Fruit fly (Drosophila melanogaster) whole organism, embryonic: Measurements from ENCODE around the gene pnt.

Source experiments
- B-H1 ChIP-seq: fragments of 200-800 bp; sonication (Bioruptor generic); IDR thresholded peaks from 3 replicates; pipeline ENCODE4 v1.3.6; 2022; ENCODE audit warnings: missing biosample characterization, missing genetic modification characterization
- Bdp1 ChIP-seq: fragments of 200-800 bp; sonication (Bioruptor generic); optimal IDR thresholded peaks from 3 replicates; lab custom pipeline; 2016; ENCODE audit warnings: missing biosample characterization, missing genetic modification characterization
- CG10543 ChIP-seq: fragments of 200-800 bp; sonication (Bioruptor generic); optimal IDR thresholded peaks from 3 replicates; lab custom pipeline; 2017; ENCODE audit warnings: missing biosample characterization, mild to moderate bottlenecking, missing genetic modification characterization, moderate library complexity
- CG10979 ChIP-seq: fragments of 200-800 bp; sonication (Bioruptor generic); optimal IDR thresholded peaks from 2 replicates; lab custom pipeline; 2018; ENCODE audit warnings: missing biosample characterization, mild to moderate bottlenecking, missing genetic modification characterization, moderate library complexity
- CG11456 ChIP-seq: fragments of 200-800 bp; sonication (Bioruptor generic); IDR thresholded peaks from 3 replicates; pipeline ENCODE4 v1.3.6; 2022; ENCODE audit warnings: missing biosample characterization, missing genetic modification characterization
- CG12104 ChIP-seq: fragments of 200-800 bp; sonication (Bioruptor generic); optimal IDR thresholded peaks from 3 replicates; lab custom pipeline; 2016; ENCODE audit warnings: missing biosample characterization, missing genetic modification characterization
- CG1233 ChIP-seq: fragments of 200-800 bp; sonication (Bioruptor generic); optimal IDR thresholded peaks from 4 replicates; lab custom pipeline; 2018; ENCODE audit warnings: missing biosample characterization, mild to moderate bottlenecking, missing genetic modification characterization
- CG13624 ChIP-seq: fragments of 200-800 bp; sonication (Bioruptor generic); optimal IDR thresholded peaks from 2 replicates; lab custom pipeline; 2016; ENCODE audit warnings: missing biosample characterization, missing genetic modification characterization
- CG14441 ChIP-seq: fragments of 200-800 bp; sonication (Bioruptor generic); IDR thresholded peaks from 2 replicates; pipeline ENCODE4 v1.3.6; 2022; ENCODE audit warnings: missing biosample characterization, missing genetic modification characterization
- CG14860 ChIP-seq: fragments of 200-800 bp; sonication (Bioruptor generic); IDR thresholded peaks from 3 replicates; pipeline ENCODE4 v1.3.6; 2022; ENCODE audit warnings: missing biosample characterization, missing genetic modification characterization; ENCODE audit not compliant: partially characterized antibody
- CG16815 ChIP-seq: fragments of 200-800 bp; sonication (Bioruptor generic); optimal IDR thresholded peaks from 3 replicates; lab custom pipeline; 2017; ENCODE audit warnings: missing biosample characterization, mild to moderate bottlenecking, missing genetic modification characterization
- CG2889 ChIP-seq: fragments of 200-800 bp; sonication (Bioruptor generic); IDR thresholded peaks from 3 replicates; pipeline ENCODE4 v1.3.6; 2022; ENCODE audit warnings: missing biosample characterization, missing genetic modification characterization
- CG30431 ChIP-seq: fragments of 200-800 bp; sonication (Bioruptor generic); optimal IDR thresholded peaks from 2 replicates; lab custom pipeline; 2017; ENCODE audit warnings: missing biosample characterization, missing genetic modification characterization
- CG3065 ChIP-seq: fragments of 200-800 bp; sonication (Bioruptor generic); optimal IDR thresholded peaks from 2 replicates; lab custom pipeline; 2016; ENCODE audit warnings: missing biosample characterization, missing genetic modification characterization
- CG31441 ChIP-seq: fragments of 200-800 bp; sonication (Bioruptor generic); IDR thresholded peaks from 2 replicates; pipeline ENCODE4 v1.3.6; 2022; ENCODE audit warnings: missing biosample characterization, missing genetic modification characterization
- CG4328 ChIP-seq: fragments of 200-800 bp; sonication (Bioruptor generic); optimal IDR thresholded peaks from 3 replicates; lab custom pipeline; 2017; ENCODE audit warnings: missing biosample characterization, missing genetic modification reagents, missing genetic modification characterization
- CG4404 ChIP-seq: fragments of 200-800 bp; sonication (Bioruptor generic); IDR thresholded peaks from 2 replicates; pipeline ENCODE4 v1.3.6; 2022; ENCODE audit warnings: missing biosample characterization, missing genetic modification characterization
- CG7271 ChIP-seq: fragments of 200-800 bp; sonication (Bioruptor generic); optimal IDR thresholded peaks from 2 replicates; lab custom pipeline; 2018; ENCODE audit warnings: missing biosample characterization, mild to moderate bottlenecking, missing genetic modification characterization, moderate library complexity
- CG8388 ChIP-seq: fragments of 200-800 bp; sonication (Bioruptor generic); optimal IDR thresholded peaks from 2 replicates; lab custom pipeline; 2019; ENCODE audit warnings: missing biosample characterization, mild to moderate bottlenecking, missing genetic modification characterization, moderate library complexity
- CoRest ChIP-seq: fragments of 200-800 bp; sonication (Bioruptor generic); optimal IDR thresholded peaks from 3 replicates; lab custom pipeline; 2018; ENCODE audit warnings: missing biosample characterization, mild to moderate bottlenecking, missing genetic modification characterization, moderate library complexity
- D19B ChIP-seq: fragments of 200-800 bp; sonication (Bioruptor generic); optimal IDR thresholded peaks from 2 replicates; lab custom pipeline; 2017; ENCODE audit warnings: missing biosample characterization, mild to moderate bottlenecking, missing genetic modification characterization
- Dbx ChIP-seq: fragments of 200-800 bp; sonication (Bioruptor generic); IDR thresholded peaks from 3 replicates; pipeline ENCODE4 v1.3.6; 2022; ENCODE audit warnings: missing biosample characterization, missing genetic modification characterization
- Elba2 ChIP-seq: fragments of 200-800 bp; sonication (Bioruptor generic); optimal IDR thresholded peaks from 3 replicates; lab custom pipeline; 2016; ENCODE audit warnings: missing biosample characterization, missing genetic modification characterization
- Fer1 ChIP-seq: fragments of 200-800 bp; sonication (Bioruptor generic); optimal IDR thresholded peaks from 2 replicates; lab custom pipeline; 2017; ENCODE audit warnings: missing biosample characterization, mild to moderate bottlenecking, missing genetic modification characterization
- Fer2 ChIP-seq: fragments of 200-800 bp; sonication (Bioruptor generic); optimal IDR thresholded peaks from 2 replicates; lab custom pipeline; 2018; ENCODE audit warnings: missing biosample characterization, mild to moderate bottlenecking, missing genetic modification characterization, moderate library complexity
- Hmx ChIP-seq: fragments of 200-800 bp; sonication (Bioruptor generic); optimal IDR thresholded peaks from 2 replicates; lab custom pipeline; 2016; ENCODE audit warnings: missing biosample characterization, missing genetic modification characterization
- Lhr ChIP-seq: fragments of 200-800 bp; sonication (Bioruptor generic); optimal IDR thresholded peaks from 3 replicates; lab custom pipeline; 2017; ENCODE audit warnings: mild to moderate bottlenecking, missing biosample characterization, missing genetic modification reagents, missing genetic modification characterization
- Mes4 ChIP-seq: fragments of 200-800 bp; sonication (Bioruptor generic); optimal IDR thresholded peaks from 2 replicates; lab custom pipeline; 2016; ENCODE audit warnings: missing biosample characterization, missing genetic modification characterization
- NC2β ChIP-seq: fragments of 200-800 bp; sonication (Bioruptor generic); optimal IDR thresholded peaks from 2 replicates; lab custom pipeline; 2016; ENCODE audit warnings: missing biosample characterization, missing genetic modification characterization
- NFAT ChIP-seq: fragments of 200-800 bp; sonication (Bioruptor generic); IDR thresholded peaks from 2 replicates; pipeline ENCODE4 v1.3.6; 2022; ENCODE audit warnings: missing biosample characterization, missing genetic modification characterization
- Nf-YA ChIP-seq: fragments of 200-800 bp; sonication (Bioruptor generic); IDR thresholded peaks from 2 replicates; pipeline ENCODE4 v1.3.6; 2022; ENCODE audit warnings: missing biosample characterization, missing genetic modification characterization
- NfI ChIP-seq: fragments of 200-800 bp; sonication (Bioruptor generic); optimal IDR thresholded peaks from 3 replicates; lab custom pipeline; 2018; ENCODE audit warnings: missing biosample characterization, mild to moderate bottlenecking, missing genetic modification characterization, moderate library complexity
- Sin3A ChIP-seq: fragments of >200 bp; optimal IDR thresholded peaks from 2 replicates; lab custom pipeline; 2018
- Tbp ChIP-seq: fragments of >200 bp; optimal IDR thresholded peaks from 2 replicates; lab custom pipeline; 2018; ENCODE audit warnings: missing biosample characterization, missing genetic modification characterization
- abd-A ChIP-seq: fragments of 200-800 bp; sonication (Bioruptor generic); optimal IDR thresholded peaks from 3 replicates; lab custom pipeline; 2019; ENCODE audit warnings: missing biosample characterization, mild to moderate bottlenecking, missing genetic modification characterization, moderate library complexity
- al ChIP-seq: fragments of 200-800 bp; sonication (Bioruptor generic); IDR thresholded peaks from 2 replicates; pipeline ENCODE4 v1.3.6; 2022; ENCODE audit warnings: missing biosample characterization, missing genetic modification characterization
- ap ChIP-seq: fragments of 200-800 bp; sonication (Bioruptor generic); IDR thresholded peaks from 2 replicates; pipeline ENCODE4 v1.3.6; 2022; ENCODE audit warnings: missing biosample characterization, missing genetic modification characterization
- ato ChIP-seq: fragments of 200-800 bp; sonication (Bioruptor generic); IDR thresholded peaks from 2 replicates; pipeline ENCODE4 v1.3.6; 2022; ENCODE audit warnings: missing biosample characterization, missing genetic modification characterization; ENCODE audit not compliant: partially characterized antibody
- az2 ChIP-seq: fragments of 200-800 bp; sonication (Bioruptor generic); optimal IDR thresholded peaks from 3 replicates; lab custom pipeline; 2016; ENCODE audit warnings: missing biosample characterization, missing genetic modification characterization
- bsh ChIP-seq, 2 experiments: fragments of 200-800 bp; sonication (Bioruptor generic); optimal IDR thresholded peaks; 2 replicates each; lab custom pipeline; 2017 to 2018; ENCODE audit warnings: mild to moderate bottlenecking in 2 of 2, missing biosample characterization in 2 of 2, missing genetic modification characterization in 2 of 2, moderate library complexity in 1 of 2
- caup ChIP-seq: fragments of 200-800 bp; sonication (Bioruptor generic); optimal IDR thresholded peaks from 3 replicates; lab custom pipeline; 2017; ENCODE audit warnings: missing biosample characterization, mild to moderate bottlenecking, missing genetic modification characterization, moderate library complexity; ENCODE audit not compliant: severe bottlenecking
- crc ChIP-seq: fragments of 200-800 bp; sonication (Bioruptor generic); optimal IDR thresholded peaks from 2 replicates; lab custom pipeline; 2016; ENCODE audit warnings: missing biosample characterization, missing genetic modification characterization
- esg ChIP-seq: fragments of 200-800 bp; sonication (Bioruptor generic); conservative IDR thresholded peaks from 2 replicates; pipeline ENCODE4 v1.3.6; 2022; ENCODE audit warnings: missing biosample characterization, missing genetic modification characterization
- gfzf ChIP-seq: fragments of 200-800 bp; sonication (Bioruptor generic); optimal IDR thresholded peaks from 2 replicates; lab custom pipeline; 2016; ENCODE audit warnings: missing biosample characterization, mild to moderate bottlenecking, missing genetic modification characterization, moderate library complexity
- knrl ChIP-seq: fragments of 200-800 bp; sonication (Bioruptor generic); IDR thresholded peaks from 3 replicates; pipeline ENCODE4 v1.3.6; 2022; ENCODE audit warnings: missing biosample characterization, missing genetic modification characterization; ENCODE audit not compliant: partially characterized antibody
- nmo ChIP-seq: fragments of 200-800 bp; sonication (Bioruptor generic); optimal IDR thresholded peaks from 2 replicates; lab custom pipeline; 2018; ENCODE audit warnings: missing biosample characterization, mild to moderate bottlenecking, missing genetic modification characterization, moderate library complexity
- pfk ChIP-seq: fragments of 200-800 bp; sonication (Bioruptor generic); optimal IDR thresholded peaks from 2 replicates; lab custom pipeline; 2018; ENCODE audit warnings: missing biosample characterization, mild to moderate bottlenecking, missing genetic modification characterization, moderate library complexity
- shn ChIP-seq: fragments of 200-800 bp; sonication (Bioruptor generic); optimal IDR thresholded peaks from 3 replicates; lab custom pipeline; 2016; ENCODE audit warnings: missing biosample characterization, missing genetic modification characterization
- slp2 ChIP-seq: fragments of 200-800 bp; sonication (Bioruptor generic); optimal IDR thresholded peaks from 2 replicates; lab custom pipeline; 2016; ENCODE audit warnings: missing biosample characterization, missing genetic modification characterization
- stwl ChIP-seq: fragments of 200-800 bp; sonication (Bioruptor generic); optimal IDR thresholded peaks from 3 replicates; lab custom pipeline; 2018; ENCODE audit warnings: missing biosample characterization, mild to moderate bottlenecking, missing genetic modification characterization, moderate library complexity
- z ChIP-seq: fragments of 200-800 bp; sonication (Bioruptor generic); IDR thresholded peaks from 3 replicates; pipeline ENCODE4 v1.3.6; 2022; ENCODE audit warnings: missing biosample characterization, missing genetic modification characterization

pnt gene

dm6 chr3R:23331280-23331679 is 14.7 kb downstream of the pnt start (continued):
- TF ChIP-seq CoRest (tag; lab: Kevin White, UChicago) (peak; percentile 13), Hmx (GFP tag; lab: Kevin White, UChicago) (no peak), pfk (peak; percentile 20), Mes4 (GFP tag; lab: Kevin White, UChicago) (peak; percentile 15), NC2β (GFP tag; lab: Kevin White, UChicago) (peak; percentile 32), CG14860 (no peak), caup (GFP tag; lab: Kevin White, UChicago) (peak; percentile 73), CG3065 (GFP tag; lab: Kevin White, UChicago) (peak; percentile 10), CG4328 (peak; percentile 48), Sin3A (lab: Kevin White, UChicago) (no peak), B-H1 (GFP tag; lab: Robert Waterston, UW) (no peak; the same call in 2 of the 3 replicates), CG31441 (peak; percentile 72), CG10543 (GFP tag; lab: Kevin White, UChicago) (peak; percentile 24), z (no peak), slp2 (GFP tag; lab: Kevin White, UChicago) (no peak), NFAT (GFP tag; lab: Robert Waterston, UW) (peak; percentile 17; the same call in 1 of the 2 replicates), Dbx (GFP tag; lab: Robert Waterston, UW) (no peak), CG10979 (tag; lab: Kevin White, UChicago) (peak; percentile 63), crc (GFP tag; lab: Kevin White, UChicago) (no peak), CG2889 (GFP tag; lab: Robert Waterston, UW) (no peak), CG7271 (peak; percentile 37), Elba2 (GFP tag; lab: Kevin White, UChicago) (no peak), CG16815 (GFP tag; lab: Kevin White, UChicago) (no peak), nmo (GFP tag; lab: Kevin White, UChicago) (peak; percentile 31), stwl (tag; lab: Kevin White, UChicago) (peak; percentile 73), Bdp1 (GFP tag; lab: Kevin White, UChicago) (no peak), CG1233 (GFP tag; lab: Kevin White, UChicago) (peak; percentile 68), Lhr (peak; percentile 57), CG12104 (peak; percentile 79), gfzf (GFP tag; lab: Kevin White, UChicago) (no peak), CG13624 (GFP tag; lab: Kevin White, UChicago) (peak; percentile 37), CG4404 (GFP tag; lab: Robert Waterston, UW) (no peak), shn (GFP tag; lab: Kevin White, UChicago) (peak; percentile 47), Fer1 (GFP tag; lab: Kevin White, UChicago) (peak; percentile 72), NfI (GFP tag; lab: Kevin White, UChicago) (peak; percentile 77), Tbp (GFP tag; lab: Kevin White, UChicago) (no peak), az2 (peak; percentile 55), ato (GFP tag; lab: Robert Waterston, UW) (no peak), al (GFP tag; lab: Robert Waterston, UW) (no peak), knrl (no peak), CG30431 (GFP tag; lab: Kevin White, UChicago) (no peak), D19B (GFP tag; lab: Kevin White, UChicago) (no peak), bsh (GFP tag; optimal IDR thresholded peaks at IDR 0.05; lab: Kevin White, UChicago) (peak in 1 of 2 experiments; percentile 61), Fer2 (tag; lab: Kevin White, UChicago) (no peak), abd-A (tag; lab: Kevin White, UChicago) (no peak), CG11456 (GFP tag; lab: Robert Waterston, UW) (peak; percentile 65; the same call in 1 of the 3 replicates), CG8388 (peak; percentile 11), esg (no peak), ap (GFP tag; lab: Robert Waterston, UW) (0 out of 2 replicates have a peak, but pooled peaks have one; percentile 13), CG14441 (GFP tag; lab: Robert Waterston, UW) (peak; percentile 28; the same call in 1 of the 2 replicates), Nf-YA (GFP tag; lab: Robert Waterston, UW) (no peak)
